Worm (Caenorhabditis elegans): ENCODE results near the gene gldi-3.
A peak's percentile ranks its signal among the peaks of the same experiment; 100 is the strongest.

Gene gldi-3

ce11 chrII:9280048-9280772, at the start of gene gldi-3:
Gene gldi-3, minus strand, starts transcription at chrII:9280098.
- TF ChIP-seq sea-1 (GFP tag; conservative IDR thresholded peaks at IDR 0.05), result no peak
- no peak for TF ChIP-seq tbx-37 (GFP tag; conservative IDR thresholded peaks at IDR 0.05)
- no peak for TF ChIP-seq ceh-13 (GFP tag; optimal IDR thresholded peaks at IDR 0.05)
- no peak for TF ChIP-seq hmg-4 (GFP tag; optimal IDR thresholded peaks at IDR 0.05)
- no peak for TF ChIP-seq ets-7 (tag; optimal IDR thresholded peaks at IDR 0.05)
- TF ChIP-seq ceh-36 (tag; optimal IDR thresholded peaks at IDR 0.05), result no peak

DNA sequence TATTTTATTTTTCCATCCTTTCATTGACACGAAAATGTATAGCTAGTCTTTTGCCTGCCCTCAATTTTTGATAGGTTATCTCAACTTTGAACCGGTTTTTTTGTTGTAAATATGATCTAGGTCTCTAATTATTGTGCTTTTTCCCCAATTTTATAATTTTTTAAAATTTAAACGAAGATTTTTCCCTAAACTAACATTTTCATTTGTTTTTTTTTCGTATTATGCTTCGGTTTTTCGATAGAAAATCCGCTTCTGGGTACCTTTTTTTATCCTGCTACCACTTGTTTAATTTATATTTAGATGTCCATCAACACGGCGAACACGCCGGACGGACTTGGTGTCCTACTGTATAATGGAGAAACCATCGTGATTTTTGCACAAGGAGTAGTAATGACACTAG, 49.6 kb upstream of the gldi-3 start, which contains the start of gene wbp-2:
Gene wbp-2, plus strand, starts transcription at position 301 of the 400 bp plus-strand sequence.
- TF ChIP-seq sea-1 (GFP tag; conservative IDR thresholded peaks at IDR 0.05) (no peak), aly-1 (tag; optimal IDR thresholded peaks at IDR 0.05) (no peak), tbx-37 (GFP tag; conservative IDR thresholded peaks at IDR 0.05) (no peak), scrt-1 (GFP tag; IDR thresholded peaks at IDR 0.05) (no peak), B0310.2 (tag; optimal IDR thresholded peaks at IDR 0.05) (no peak), hmg-4 (GFP tag; optimal IDR thresholded peaks at IDR 0.05) (no peak), ceh-13 (GFP tag; optimal IDR thresholded peaks at IDR 0.05) (no peak), tbx-11 (GFP tag; IDR thresholded peaks at IDR 0.05) (no peak), hmbx-1 (tag; optimal IDR thresholded peaks at IDR 0.05) (no peak), ets-7 (tag; optimal IDR thresholded peaks at IDR 0.05) (no peak), flt-1 (GFP tag; IDR thresholded peaks at IDR 0.05) (no peak)

- no peak for TF ChIP-seq tra-4 (tag; optimal IDR thresholded peaks at IDR 0.05)
- TF ChIP-seq hnd-1 (tag; optimal IDR thresholded peaks at IDR 0.05), result no peak
- TF ChIP-seq scrt-1 (GFP tag; IDR thresholded peaks at IDR 0.05), result no peak
- TF ChIP-seq sea-1 (GFP tag; conservative IDR thresholded peaks at IDR 0.05), result no peak
- TF ChIP-seq B0310.2 (tag; optimal IDR thresholded peaks at IDR 0.05), result no peak
- no peak for TF ChIP-seq hmg-4 (GFP tag; optimal IDR thresholded peaks at IDR 0.05)
- TF ChIP-seq tbx-11 (GFP tag; IDR thresholded peaks at IDR 0.05), result no peak
- TF ChIP-seq ets-7 (tag; optimal IDR thresholded peaks at IDR 0.05), result no peak
- no peak for TF ChIP-seq aly-1 (tag; optimal IDR thresholded peaks at IDR 0.05)
- no peak for TF ChIP-seq ama-1 (optimal IDR thresholded peaks at IDR 0.05)
- TF ChIP-seq pes-1 (GFP tag; IDR thresholded peaks at IDR 0.05), result no peak
- TF ChIP-seq ceh-36 (tag; optimal IDR thresholded peaks at IDR 0.05), result no peak
- no peak for TF ChIP-seq hmbx-1 (tag; optimal IDR thresholded peaks at IDR 0.05)
- TF ChIP-seq F13C5.2 (tag; optimal IDR thresholded peaks at IDR 0.05), result no peak
- no peak for TF ChIP-seq tbx-37 (GFP tag; conservative IDR thresholded peaks at IDR 0.05)
- no peak for TF ChIP-seq ceh-13 (GFP tag; optimal IDR thresholded peaks at IDR 0.05)
Observed at ce11 chrII:9325555-9325954, 45.7 kb upstream of the gldi-3 start.

ce11 chrII:9324824-9325351, 45.0 kb upstream of the gldi-3 start, which contains the start of gene eat-3:
Gene eat-3, plus strand, starts transcription at chrII:9324874.
- TF ChIP-seq aly-1 (tag; optimal IDR thresholded peaks at IDR 0.05) (no peak), ceh-13 (GFP tag; optimal IDR thresholded peaks at IDR 0.05) (no peak), tbx-11 (GFP tag; IDR thresholded peaks at IDR 0.05) (no peak), ama-1 (optimal IDR thresholded peaks at IDR 0.05) (no peak), F13C5.2 (tag; optimal IDR thresholded peaks at IDR 0.05) (no peak), B0310.2 (tag; optimal IDR thresholded peaks at IDR 0.05) (no peak), pes-1 (GFP tag; IDR thresholded peaks at IDR 0.05) (no peak), tbx-37 (GFP tag; conservative IDR thresholded peaks at IDR 0.05) (no peak), ets-7 (tag; optimal IDR thresholded peaks at IDR 0.05) (no peak)

ce11 chrII:9323660-9324059, 43.8 kb upstream of the gldi-3 start, which contains the start of gene egli-1:
Gene egli-1, plus strand, starts transcription at chrII:9323960.
- TF ChIP-seq F13C5.2 (tag; optimal IDR thresholded peaks at IDR 0.05), result no peak
- TF ChIP-seq tra-4 (tag; optimal IDR thresholded peaks at IDR 0.05), result no peak
- no peak for TF ChIP-seq hmbx-1 (tag; optimal IDR thresholded peaks at IDR 0.05)
- TF ChIP-seq ceh-13 (GFP tag; optimal IDR thresholded peaks at IDR 0.05), result no peak
- no peak for TF ChIP-seq hnd-1 (tag; optimal IDR thresholded peaks at IDR 0.05)
- TF ChIP-seq ets-7 (tag; optimal IDR thresholded peaks at IDR 0.05), result no peak

- TF ChIP-seq aly-1 (tag; optimal IDR thresholded peaks at IDR 0.05) (no peak), ceh-13 (GFP tag; optimal IDR thresholded peaks at IDR 0.05) (no peak), F13C5.2 (tag; optimal IDR thresholded peaks at IDR 0.05) (peak; percentile 2), sea-1 (GFP tag; conservative IDR thresholded peaks at IDR 0.05) (no peak), ets-7 (tag; optimal IDR thresholded peaks at IDR 0.05) (no peak), pes-1 (GFP tag; IDR thresholded peaks at IDR 0.05) (no peak), ama-1 (optimal IDR thresholded peaks at IDR 0.05) (no peak)
Observed at ce11 chrII:9322870-9323349, 43.0 kb upstream of the gldi-3 start, which contains the start of gene rab-39. Gene rab-39, minus strand, starts transcription at chrII:9322920.

DNA sequence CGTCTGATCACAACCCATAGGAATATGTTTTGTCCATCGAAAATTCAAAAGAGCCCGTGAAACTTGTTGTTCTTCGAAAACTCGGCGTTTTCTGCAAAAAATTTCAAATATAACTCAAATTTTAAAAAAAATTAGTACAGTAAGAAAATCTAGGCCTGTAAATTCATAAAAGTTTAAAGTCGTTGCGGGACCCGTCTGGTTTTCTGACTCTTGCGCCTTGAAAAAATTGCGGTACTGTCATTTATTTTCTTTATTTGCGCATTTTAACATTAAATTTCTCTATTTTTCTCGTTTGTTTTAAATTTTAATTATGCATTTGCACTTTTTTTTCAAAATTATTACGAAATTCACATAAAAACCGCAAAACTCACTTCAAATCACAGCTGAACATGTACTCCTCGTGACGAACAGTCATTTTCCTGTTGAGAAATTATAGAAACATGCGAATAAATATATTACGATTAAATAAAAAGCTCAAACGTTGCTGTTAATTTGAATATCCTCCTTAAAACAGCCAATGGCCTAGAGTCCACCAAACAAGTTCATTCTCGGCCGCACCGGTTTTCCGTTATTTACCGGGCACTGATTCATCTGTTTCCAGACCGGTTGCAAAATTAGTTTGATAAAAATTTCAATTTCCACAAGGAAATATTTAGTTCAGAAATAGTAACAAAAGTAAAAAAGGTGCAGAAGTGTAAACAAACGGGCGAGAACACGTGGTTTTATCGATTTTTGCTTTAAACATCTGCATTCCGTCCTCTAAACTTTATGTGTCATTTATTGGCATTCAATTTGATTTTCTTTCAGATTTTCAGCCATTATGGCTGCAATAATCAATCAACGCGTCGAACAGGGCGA, 39.4 kb upstream of the gldi-3 start, which contains the start of the genes csa-1 and wdfy-2:
Gene csa-1, minus strand, starts transcription at position 669 of the 858 bp plus-strand sequence.
Gene wdfy-2, plus strand, starts transcription at position 808 of the 858 bp plus-strand sequence.
- TF ChIP-seq pes-1 (GFP tag; IDR thresholded peaks at IDR 0.05) (no peak), aly-1 (tag; optimal IDR thresholded peaks at IDR 0.05) (no peak), F13C5.2 (tag; optimal IDR thresholded peaks at IDR 0.05) (no peak), hnd-1 (tag; optimal IDR thresholded peaks at IDR 0.05) (no peak), flt-1 (GFP tag; IDR thresholded peaks at IDR 0.05) (no peak), sea-1 (GFP tag; conservative IDR thresholded peaks at IDR 0.05) (no peak), ets-7 (tag; optimal IDR thresholded peaks at IDR 0.05) (no peak), ceh-13 (GFP tag; optimal IDR thresholded peaks at IDR 0.05) (no peak), tbx-11 (GFP tag; IDR thresholded peaks at IDR 0.05) (no peak), tbx-37 (GFP tag; conservative IDR thresholded peaks at IDR 0.05) (no peak), ama-1 (optimal IDR thresholded peaks at IDR 0.05) (no peak), scrt-1 (GFP tag; IDR thresholded peaks at IDR 0.05) (no peak), B0310.2 (tag; optimal IDR thresholded peaks at IDR 0.05) (no peak), hmg-4 (GFP tag; optimal IDR thresholded peaks at IDR 0.05) (no peak), ceh-36 (tag; optimal IDR thresholded peaks at IDR 0.05) (no peak), tra-4 (tag; optimal IDR thresholded peaks at IDR 0.05) (no peak), hmbx-1 (tag; optimal IDR thresholded peaks at IDR 0.05) (no peak)

All from whole organism, early embryonic.